Worm (Caenorhabditis elegans): ENCODE measurements around the gene ulp-2.
A peak's percentile ranks its signal among the peaks of the same experiment; 100 is the strongest.

DNA sequence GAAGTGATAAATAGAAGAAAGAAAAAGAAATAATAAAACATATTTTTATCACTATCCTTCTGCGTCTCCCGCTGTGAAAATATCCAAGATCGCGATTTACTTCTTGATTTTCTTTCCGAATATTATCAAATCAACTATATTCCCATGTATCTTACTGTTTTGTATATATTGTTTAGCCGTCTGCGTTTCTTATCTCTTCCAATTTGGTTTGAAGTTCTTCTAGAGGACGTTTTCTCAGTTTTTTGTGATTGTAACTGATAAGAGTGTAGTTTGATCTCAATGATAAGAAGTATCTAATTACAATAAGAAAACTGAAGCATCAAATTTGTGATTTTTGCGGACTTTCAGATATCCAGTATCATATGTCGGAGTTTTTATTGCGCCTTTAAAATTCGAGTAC lies 1.0 kb upstream of the ulp-2 start:
- TF ChIP-seq W03F9.2 (tag; optimal IDR thresholded peaks at IDR 0.05) (peak; percentile 9), him-1 (tag; optimal IDR thresholded peaks at IDR 0.05) (no peak)
